Worm (Caenorhabditis elegans): ENCODE data around the gene C33A12.3.
A peak's percentile ranks its signal among the peaks of the same experiment; 100 is the strongest.

C33A12.3 gene

DNA sequence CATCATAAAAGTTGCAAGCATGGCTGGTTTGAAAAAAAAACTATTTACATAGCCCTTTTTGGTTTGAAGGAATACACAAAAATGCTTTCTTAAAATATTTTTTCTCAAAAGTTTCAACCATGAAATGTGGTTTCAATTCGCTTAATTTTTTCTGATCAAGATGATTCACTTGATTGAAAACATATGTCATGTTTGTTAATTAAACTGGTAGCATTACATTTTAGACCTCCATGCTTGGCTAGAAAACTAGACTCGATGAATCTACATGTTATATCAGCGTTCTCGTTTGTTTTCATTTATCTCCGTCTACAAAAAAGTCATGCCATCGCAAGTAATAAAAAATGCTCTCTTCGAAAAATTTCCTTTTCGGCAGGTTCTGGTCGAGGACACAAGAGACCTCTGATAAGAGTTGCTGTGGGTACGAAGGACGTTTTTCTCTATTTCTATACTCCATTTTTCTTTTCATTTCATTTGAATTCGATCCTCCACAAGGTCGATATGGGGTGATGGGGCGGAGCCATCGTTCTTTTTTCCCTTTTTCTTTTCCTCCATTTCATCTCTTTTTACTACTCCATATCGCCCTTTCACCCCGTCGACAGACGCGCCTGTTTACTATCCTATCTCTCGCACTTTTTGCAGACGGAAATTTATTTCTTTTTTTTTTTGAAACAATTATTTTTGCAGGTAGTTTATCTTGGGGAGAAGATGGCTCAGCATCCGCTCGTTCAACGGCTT is 13.0 kb upstream of the C33A12.3 start, which contains the start of gene elo-1:
Gene elo-1 (plus strand): TSS at position 685 of the 735 bp plus-strand sequence.
- TF ChIP-seq fkh-6 (tag; optimal IDR thresholded peaks at IDR 0.05) (no peak), pha-2 (tag; optimal IDR thresholded peaks at IDR 0.05) (no peak), mec-3 (tag; optimal IDR thresholded peaks at IDR 0.05; ENCODE audit: borderline replicate concordance) (no peak), ref-2 (tag; optimal IDR thresholded peaks at IDR 0.05) (no peak), nhr-232 (tag; optimal IDR thresholded peaks at IDR 0.05) (no peak), pros-1 (tag; optimal IDR thresholded peaks at IDR 0.05) (no peak), ceh-48 (tag; optimal IDR thresholded peaks at IDR 0.05) (no peak), T23F11.4 (GFP tag; optimal IDR thresholded peaks at IDR 0.05) (no peak), C38D4.7 (GFP tag; optimal IDR thresholded peaks at IDR 0.05) (no peak), hlh-8 (tag; optimal IDR thresholded peaks at IDR 0.05) (no peak), ceh-19 (GFP tag; optimal IDR thresholded peaks at IDR 0.05) (no peak), unc-3 (GFP tag; conservative IDR thresholded peaks at IDR 0.05) (no peak), unc-3 (tag; optimal IDR thresholded peaks at IDR 0.05) (no peak), ceh-24 (tag; optimal IDR thresholded peaks at IDR 0.05) (no peak)

- TF ChIP-seq pqm-1 (tag; optimal IDR thresholded peaks at IDR 0.05) (no peak), pha-4 (tag; optimal IDR thresholded peaks at IDR 0.05) (no peak), dve-1 (tag; optimal IDR thresholded peaks at IDR 0.05) (no peak), elt-4 (tag; optimal IDR thresholded peaks at IDR 0.05) (no peak), unc-42 (tag; optimal IDR thresholded peaks at IDR 0.05) (peak; percentile 60)
These were observed 12.2 kb upstream of the C33A12.3 start, which contains the start of gene ndua-5 for ce11 chrIV:9524849-9525460. TSS of gene ndua-5 (minus strand) at chrIV:9524899.

- TF ChIP-seq ceh-31 (tag; optimal IDR thresholded peaks at IDR 0.05) (peak; percentile 52), syd-9 (tag; optimal IDR thresholded peaks at IDR 0.05) (no peak), fax-1 (tag; optimal IDR thresholded peaks at IDR 0.05) (no peak), ceh-24 (tag; optimal IDR thresholded peaks at IDR 0.05) (no peak)
These were observed 10.3 kb upstream of the C33A12.3 start for ce11 chrIV:9523139-9523538.

DNA sequence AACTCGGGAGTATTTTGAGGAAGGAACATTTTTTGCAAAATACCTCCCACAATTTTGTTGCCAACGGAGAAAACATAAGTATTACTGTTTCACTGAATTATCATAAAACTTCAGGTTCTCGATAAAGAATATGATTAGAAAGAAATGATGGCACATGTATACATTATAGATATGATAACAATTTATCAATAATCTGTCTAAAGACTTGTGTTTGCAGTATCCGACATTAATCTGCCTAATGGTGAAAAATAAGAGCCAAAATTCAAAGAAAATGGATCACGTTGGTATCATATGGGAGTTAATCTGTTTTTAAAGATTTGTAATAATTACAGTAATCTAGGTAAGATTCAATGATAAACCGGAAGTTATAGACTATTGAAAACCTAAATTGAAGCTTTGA is 7.8 kb upstream of the C33A12.3 start:
- TF ChIP-seq elt-2 (tag; optimal IDR thresholded peaks at IDR 0.05) (peak; percentile 52), lim-6 (tag; optimal IDR thresholded peaks at IDR 0.05) (no peak)

DNA sequence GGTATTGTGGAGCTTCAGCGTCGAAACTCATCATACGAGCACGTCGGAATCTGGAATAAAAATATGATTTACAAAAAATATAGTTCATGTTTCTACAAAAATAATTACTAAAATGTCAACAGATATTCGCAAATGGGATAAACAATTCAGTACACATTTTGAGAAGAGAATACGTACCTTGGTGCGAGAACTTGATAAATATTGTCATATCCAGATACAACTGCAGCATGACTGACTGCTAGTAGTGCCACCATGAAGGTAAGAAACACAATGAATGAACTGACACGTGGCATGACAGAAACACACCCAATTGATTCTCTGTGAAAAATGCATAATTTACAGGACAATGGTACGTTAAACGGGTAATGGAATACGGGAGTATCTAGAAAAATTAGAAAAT is 5.8 kb upstream of the C33A12.3 start, which contains the start of gene nlp-35:
Gene nlp-35 (minus strand): TSS at position 319 of the 400 bp plus-strand sequence.
- TF ChIP-seq ceh-45 (GFP tag; IDR thresholded peaks at IDR 0.05) (no peak), ceh-34 (tag; optimal IDR thresholded peaks at IDR 0.05) (no peak), nhr-11 (tag; optimal IDR thresholded peaks at IDR 0.05) (no peak), ahr-1 (tag; optimal IDR thresholded peaks at IDR 0.05) (no peak), npax-4 (tag; optimal IDR thresholded peaks at IDR 0.05) (no peak), K02D7.2 (tag; optimal IDR thresholded peaks at IDR 0.05) (no peak), K09A11.1 (tag; optimal IDR thresholded peaks at IDR 0.05; ENCODE audit: insufficient read depth) (no peak), pha-2 (tag; optimal IDR thresholded peaks at IDR 0.05) (no peak), ceh-30 (tag; optimal IDR thresholded peaks at IDR 0.05) (no peak), ztf-16 (tag; optimal IDR thresholded peaks at IDR 0.05) (no peak), che-1 (tag; optimal IDR thresholded peaks at IDR 0.05) (no peak), C08G9.2 (tag; optimal IDR thresholded peaks at IDR 0.05) (no peak), hlh-8 (tag; optimal IDR thresholded peaks at IDR 0.05) (no peak), tbx-2 (tag; optimal IDR thresholded peaks at IDR 0.05) (no peak), fkh-10 (GFP tag; optimal IDR thresholded peaks at IDR 0.05) (no peak), zip-5 (tag; optimal IDR thresholded peaks at IDR 0.05) (no peak), pqm-1 (tag; optimal IDR thresholded peaks at IDR 0.05) (no peak), dve-1 (tag; optimal IDR thresholded peaks at IDR 0.05) (no peak), ceh-2 (tag; optimal IDR thresholded peaks at IDR 0.05) (no peak), fkh-6 (tag; optimal IDR thresholded peaks at IDR 0.05) (no peak)

Data from whole organism, late embryonic.